Fruit fly (Drosophila melanogaster) whole organism, wandering third instar larva: ENCODE measurements around the gene Orct.
A peak's percentile ranks its signal among the peaks of the same experiment; 100 is the strongest.

Experiments
- Abd-B ChIP-seq: fragments of >200 bp; optimal IDR thresholded peaks from 2 replicates; lab custom pipeline; 2017; ENCODE audit warnings: missing biosample characterization, missing genetic modification characterization
- CG32264 ChIP-seq: fragments of 200-800 bp; sonication (Bioruptor generic); optimal IDR thresholded peaks from 2 replicates; lab custom pipeline; 2016; ENCODE audit warnings: missing biosample characterization, missing genetic modification characterization
- CG9705 ChIP-seq: fragments of 200-800 bp; sonication (Bioruptor generic); optimal IDR thresholded peaks from 2 replicates; lab custom pipeline; 2018; ENCODE audit warnings: missing biosample characterization, mild to moderate bottlenecking, missing genetic modification characterization
- CrebA ChIP-seq: fragments of 200-800 bp; sonication (Bioruptor generic); optimal IDR thresholded peaks from 2 replicates; lab custom pipeline; 2016; ENCODE audit warnings: missing biosample characterization, mild to moderate bottlenecking, missing genetic modification characterization, borderline replicate concordance
- Dfd ChIP-seq: fragments of >200 bp; optimal IDR thresholded peaks from 2 replicates; lab custom pipeline; 2017; ENCODE audit warnings: missing biosample characterization, missing genetic modification characterization
- Dif ChIP-seq: fragments of 200-275, 200-300 bp; sonication (Bioruptor generic); optimal IDR thresholded peaks from 2 replicates; lab custom pipeline; 2018; ENCODE audit warnings: missing biosample characterization, missing genetic modification characterization; ENCODE audit not compliant: partially characterized antibody
- GATAd ChIP-seq: sonication (Bioruptor generic); optimal IDR thresholded peaks from 2 replicates; lab custom pipeline; 2016; ENCODE audit warnings: missing biosample characterization, missing genetic modification characterization
- HLH106 ChIP-seq: fragments of 200-800 bp; optimal IDR thresholded peaks from 3 replicates; lab custom pipeline; 2019; ENCODE audit warnings: missing biosample characterization, mild to moderate bottlenecking, missing genetic modification characterization, moderate library complexity
- Hnf4 ChIP-seq: fragments of 200-800 bp; sonication (Bioruptor generic); optimal IDR thresholded peaks from 2 replicates; lab custom pipeline; 2016; ENCODE audit warnings: missing biosample characterization, mild to moderate bottlenecking, missing genetic modification characterization
- Hr78 ChIP-seq: fragments of >200 bp; optimal IDR thresholded peaks from 2 replicates; lab custom pipeline; 2017; ENCODE audit warnings: missing biosample characterization, missing genetic modification characterization
- Hr83 ChIP-seq: fragments of 200-300 bp; sonication (Bioruptor generic); optimal IDR thresholded peaks from 2 replicates; lab custom pipeline; 2016; ENCODE audit warnings: missing biosample characterization, mild to moderate bottlenecking, missing genetic modification characterization, moderate library complexity; ENCODE audit not compliant: poor library complexity, severe bottlenecking
- Jra ChIP-seq: sonication (Bioruptor generic); optimal IDR thresholded peaks from 2 replicates; lab custom pipeline; 2016; ENCODE audit warnings: missing biosample characterization, missing genetic modification characterization
- Mio ChIP-seq: sonication (Bioruptor generic); optimal IDR thresholded peaks from 2 replicates; lab custom pipeline; 2016; ENCODE audit warnings: missing biosample characterization, missing genetic modification characterization
- Myc ChIP-seq: fragments of >200 bp; optimal IDR thresholded peaks from 2 replicates; lab custom pipeline; 2017
- N ChIP-seq: fragments of >200 bp; optimal IDR thresholded peaks from 2 replicates; lab custom pipeline; 2018; ENCODE audit warnings: missing biosample characterization, missing external identifiers, missing genetic modification characterization
- OdsH ChIP-seq: fragments of 200-800 bp; sonication (Bioruptor generic); optimal IDR thresholded peaks from 2 replicates; lab custom pipeline; 2016; ENCODE audit warnings: missing biosample characterization, mild to moderate bottlenecking, missing genetic modification characterization
- Rel ChIP-seq, 2 experiments: fragments of 200-800 bp; sonication (Bioruptor generic) in 1 of 2; optimal IDR thresholded peaks; 2 replicates in 1 of 2; 3 replicates in 1 of 2; lab custom pipeline; 2016 to 2019; ENCODE audit warnings: mild to moderate bottlenecking in 2 of 2, missing biosample characterization in 2 of 2, missing genetic modification characterization in 2 of 2, moderate library complexity in 1 of 2
- Sp1 ChIP-seq: fragments of 200-800 bp; sonication (Bioruptor generic); optimal IDR thresholded peaks from 3 replicates; lab custom pipeline; 2019; ENCODE audit warnings: missing biosample characterization, mild to moderate bottlenecking, missing genetic modification characterization, moderate library complexity
- Vsx2 ChIP-seq: fragments of 200-300, 225-300 bp; sonication (Bioruptor generic); optimal IDR thresholded peaks from 2 replicates; lab custom pipeline; 2018; ENCODE audit warnings: missing biosample characterization, missing genetic modification characterization; ENCODE audit not compliant: partially characterized antibody
- br ChIP-seq: fragments of 200-800 bp; sonication (Bioruptor generic); optimal IDR thresholded peaks from 2 replicates; lab custom pipeline; 2016; ENCODE audit warnings: missing biosample characterization, missing genetic modification characterization
- brk ChIP-seq: fragments of 200-800 bp; sonication (Bioruptor generic); optimal IDR thresholded peaks from 2 replicates; lab custom pipeline; 2016; ENCODE audit warnings: missing biosample characterization, mild to moderate bottlenecking, missing genetic modification characterization
- dl ChIP-seq, 2 experiments: fragments of 175-275, 200-275 bp in 1 of 2; fragments of 200-275 bp in 1 of 2; sonication (Bioruptor generic); optimal IDR thresholded peaks; lab custom pipeline; 2018; ENCODE audit warnings: mild to moderate bottlenecking in 2 of 2, missing biosample characterization in 2 of 2, missing genetic modification characterization in 2 of 2, moderate library complexity in 2 of 2; ENCODE audit not compliant: partially characterized antibody in 2 of 2, insufficient read depth in 1 of 2
- dmrt93B ChIP-seq: fragments of 200-800 bp; sonication (Bioruptor generic); optimal IDR thresholded peaks from 2 replicates; lab custom pipeline; 2018; ENCODE audit warnings: missing biosample characterization, mild to moderate bottlenecking, missing genetic modification characterization
- dsf ChIP-seq: sonication (Bioruptor generic); optimal IDR thresholded peaks from 2 replicates; lab custom pipeline; 2016; ENCODE audit warnings: missing biosample characterization, missing genetic modification characterization, borderline replicate concordance
- ey ChIP-seq: fragments of 200-800 bp; sonication (Bioruptor generic); optimal IDR thresholded peaks from 2 replicates; lab custom pipeline; 2016; ENCODE audit warnings: missing biosample characterization, missing genetic modification characterization
- foxo ChIP-seq, 2 experiments: fragments of 200-800 bp; sonication (Bioruptor generic); optimal IDR thresholded peaks; 2 replicates in 1 of 2; 3 replicates in 1 of 2; lab custom pipeline; 2016 to 2017; ENCODE audit warnings: missing biosample characterization in 2 of 2, missing genetic modification characterization in 2 of 2
- fru ChIP-seq: fragments of 200-800 bp; sonication (Bioruptor generic); optimal IDR thresholded peaks from 3 replicates; lab custom pipeline; 2016; ENCODE audit warnings: missing biosample characterization, mild to moderate bottlenecking, missing genetic modification characterization
- h ChIP-seq: fragments of 200-800 bp; sonication (Bioruptor generic); optimal IDR thresholded peaks from 3 replicates; lab custom pipeline; 2016; ENCODE audit warnings: missing biosample characterization, mild to moderate bottlenecking, missing genetic modification characterization
- jim ChIP-seq: fragments of 175-275, 200-325 bp; sonication (Bioruptor generic); optimal IDR thresholded peaks from 2 replicates; lab custom pipeline; 2016; ENCODE audit warnings: missing biosample characterization, mild to moderate bottlenecking, missing genetic modification characterization
- lola ChIP-seq: fragments of >200 bp; optimal IDR thresholded peaks from 2 replicates; lab custom pipeline; 2017; ENCODE audit warnings: missing biosample characterization, missing genetic modification characterization
- pan ChIP-seq: fragments of >200 bp; optimal IDR thresholded peaks from 2 replicates; lab custom pipeline; 2017
- psq ChIP-seq: fragments of 200-800 bp; sonication (Bioruptor generic); optimal IDR thresholded peaks from 3 replicates; lab custom pipeline; 2017; ENCODE audit warnings: missing biosample characterization, mild to moderate bottlenecking, missing genetic modification characterization, moderate library complexity
- rgr ChIP-seq: fragments of 200-800 bp; sonication (Bioruptor generic); optimal IDR thresholded peaks from 3 replicates; lab custom pipeline; 2016; ENCODE audit warnings: missing biosample characterization, mild to moderate bottlenecking, missing genetic modification characterization
- sage ChIP-seq: fragments of 200-800 bp; sonication (Bioruptor generic); optimal IDR thresholded peaks from 2 replicates; lab custom pipeline; 2016; ENCODE audit warnings: missing biosample characterization, mild to moderate bottlenecking, missing genetic modification characterization
- sv ChIP-seq: fragments of 200-800 bp; sonication (Bioruptor generic); optimal IDR thresholded peaks from 3 replicates; lab custom pipeline; 2016; ENCODE audit warnings: missing biosample characterization, missing genetic modification characterization
- tai ChIP-seq: sonication (Bioruptor generic); optimal IDR thresholded peaks from 2 replicates; lab custom pipeline; 2016; ENCODE audit warnings: missing biosample characterization, missing genetic modification characterization
- usp ChIP-seq: fragments of >200 bp; optimal IDR thresholded peaks from 2 replicates; lab custom pipeline; 2017; ENCODE audit warnings: missing biosample characterization, missing genetic modification characterization
- woc ChIP-seq: sonication (Bioruptor generic); optimal IDR thresholded peaks from 2 replicates; lab custom pipeline; 2016; ENCODE audit warnings: missing biosample characterization, mild to moderate bottlenecking, missing genetic modification characterization

Orct gene

dm6 chr3R:24272232-24272631 lies 3.8 kb upstream of the Orct start:
- TF ChIP-seq CrebA (GFP tag; lab: Kevin White, UChicago) (no peak), Hr78 (GFP tag; lab: Kevin White, UChicago) (no peak), rgr (GFP tag; lab: Kevin White, UChicago) (no peak), woc (peak; percentile 61), dsf (GFP tag; lab: Kevin White, UChicago) (no peak), brk (no peak), Mio (GFP tag; lab: Kevin White, UChicago) (no peak), lola (no peak), jim (GFP tag; lab: Kevin White, UChicago) (no peak), GATAd (no peak), fru (GFP tag; lab: Kevin White, UChicago) (peak; percentile 21), Hr83 (GFP tag; lab: Kevin White, UChicago) (no peak), dl (GFP tag; optimal IDR thresholded peaks at IDR 0.05; lab: Kevin White, UChicago; ENCODE audit: insufficient read depth in 1 of 2, partially characterized antibody in 2 of 2) (no peak), CG9705 (GFP tag; lab: Kevin White, UChicago) (no peak), N (GFP tag; lab: Kevin White, UChicago) (no peak), psq (GFP tag; lab: Kevin White, UChicago) (no peak)

- TF ChIP-seq Myc (lab: Kevin White, UChicago) (no peak), OdsH (GFP tag; lab: Kevin White, UChicago) (no peak), h (GFP tag; lab: Kevin White, UChicago) (peak; percentile 37), brk (no peak), Vsx2 (GFP tag; lab: Kevin White, UChicago) (no peak), sv (GFP tag; lab: Kevin White, UChicago) (no peak), lola (no peak), CrebA (GFP tag; lab: Kevin White, UChicago) (no peak), usp (GFP tag; lab: Kevin White, UChicago) (no peak), br (peak; percentile 40), psq (GFP tag; lab: Kevin White, UChicago) (peak; percentile 45), Abd-B (GFP tag; lab: Kevin White, UChicago) (no peak), jim (GFP tag; lab: Kevin White, UChicago) (no peak), pan (lab: Kevin White, UChicago) (no peak), Sp1 (GFP tag; lab: Kevin White, UChicago) (peak; percentile 28), HLH106 (tag; lab: Kevin White, UChicago) (no peak), GATAd (no peak), CG32264 (GFP tag; lab: Kevin White, UChicago) (no peak), CG9705 (GFP tag; lab: Kevin White, UChicago) (no peak), Dif (GFP tag; lab: Kevin White, UChicago) (peak; percentile 55), dmrt93B (GFP tag; lab: Kevin White, UChicago) (no peak), fru (GFP tag; lab: Kevin White, UChicago) (no peak), Mio (GFP tag; lab: Kevin White, UChicago) (no peak), tai (GFP tag; lab: Kevin White, UChicago) (no peak), Hnf4 (GFP tag; lab: Kevin White, UChicago) (peak; percentile 74), Hr83 (GFP tag; lab: Kevin White, UChicago) (no peak), foxo (GFP tag; optimal IDR thresholded peaks at IDR 0.05; lab: Kevin White, UChicago) (peak in 1 of 2 experiments; percentile 22), Jra (GFP tag; lab: Kevin White, UChicago) (peak; percentile 69), ey (GFP tag; lab: Kevin White, UChicago) (no peak), dl (GFP tag; optimal IDR thresholded peaks at IDR 0.05; lab: Kevin White, UChicago; ENCODE audit: insufficient read depth in 1 of 2, partially characterized antibody in 2 of 2) (peak; percentile 6 to 11), Hr78 (GFP tag; lab: Kevin White, UChicago) (no peak), Rel (GFP tag; optimal IDR thresholded peaks at IDR 0.05; lab: Kevin White, UChicago) (no peak), Rel (tag; optimal IDR thresholded peaks at IDR 0.05; lab: Kevin White, UChicago) (peak; percentile 18), rgr (GFP tag; lab: Kevin White, UChicago) (peak; percentile 12), Dfd (GFP tag; lab: Kevin White, UChicago) (no peak), sage (no peak), dsf (GFP tag; lab: Kevin White, UChicago) (no peak), woc (no peak), N (GFP tag; lab: Kevin White, UChicago) (no peak)
Observed at dm6 chr3R:24272775-24273290, 3.2 kb upstream of the Orct start, which contains the start of gene Orct2. Gene Orct2, plus strand, starts transcription at chr3R:24273029.
